Worm (Caenorhabditis elegans) whole organism, L1 larva: ENCODE measurements around the gene ucr-2.2.

Source experiments
- ceh-90 ChIP-seq: sonication (generic microtip); optimal IDR thresholded peaks from 2 replicates; lab custom pipeline; 2016; ENCODE audit warnings: missing genetic modification characterization, missing compliant biosample characterization
- fkh-4 ChIP-seq: sonication (generic microtip); optimal IDR thresholded peaks from 2 replicates; lab custom pipeline; 2016; ENCODE audit warnings: missing compliant biosample characterization, missing genetic modification characterization, borderline replicate concordance
- mab-9 ChIP-seq: fragments of 200-800 bp; sonication (Bioruptor generic); IDR thresholded peaks from 2 replicates; pipeline ENCODE4 v1.3.6; 2022; ENCODE audit warnings: missing genetic modification reagents, missing genetic modification characterization, missing compliant biosample characterization
- nhr-12 ChIP-seq: sonication (generic microtip); optimal IDR thresholded peaks from 2 replicates; lab custom pipeline; 2017; ENCODE audit warnings: missing biosample characterization, missing genetic modification characterization
- nhr-19 ChIP-seq: fragments of 200-800 bp; sonication (Bioruptor generic); conservative IDR thresholded peaks from 2 replicates; pipeline ENCODE4 v1.3.6; 2022; ENCODE audit warnings: missing genetic modification characterization, missing compliant biosample characterization
- pqm-1 ChIP-seq: sonication (generic microtip); optimal IDR thresholded peaks from 3 replicates; lab custom pipeline; 2017; ENCODE audit warnings: missing biosample characterization, missing genetic modification characterization
- sox-4 ChIP-seq: sonication (generic microtip); optimal IDR thresholded peaks from 2 replicates; lab custom pipeline; 2016; ENCODE audit warnings: missing genetic modification characterization, missing compliant biosample characterization
- sptf-1 ChIP-seq: fragments of 150-350 bp; optimal IDR thresholded peaks from 2 replicates; lab custom pipeline; 2014; ENCODE audit warnings: missing biosample characterization, missing genetic modification characterization
- tbx-2 ChIP-seq: sonication (generic microtip); optimal IDR thresholded peaks from 2 replicates; lab custom pipeline; 2016; ENCODE audit warnings: missing genetic modification characterization, missing compliant biosample characterization
- unc-62 ChIP-seq: fragments of 150-350 bp; optimal IDR thresholded peaks from 2 replicates; lab custom pipeline; 2014; ENCODE audit warnings: missing biosample characterization, missing genetic modification reagents, missing genetic modification characterization
- zag-1 ChIP-seq: fragments of 150-350 bp; optimal IDR thresholded peaks from 2 replicates; lab custom pipeline; 2014; ENCODE audit warnings: missing biosample characterization, missing genetic modification characterization
- ztf-4 ChIP-seq: fragments of 150-350 bp; optimal IDR thresholded peaks from 2 replicates; lab custom pipeline; 2014; ENCODE audit warnings: missing biosample characterization, missing genetic modification characterization

DNA sequence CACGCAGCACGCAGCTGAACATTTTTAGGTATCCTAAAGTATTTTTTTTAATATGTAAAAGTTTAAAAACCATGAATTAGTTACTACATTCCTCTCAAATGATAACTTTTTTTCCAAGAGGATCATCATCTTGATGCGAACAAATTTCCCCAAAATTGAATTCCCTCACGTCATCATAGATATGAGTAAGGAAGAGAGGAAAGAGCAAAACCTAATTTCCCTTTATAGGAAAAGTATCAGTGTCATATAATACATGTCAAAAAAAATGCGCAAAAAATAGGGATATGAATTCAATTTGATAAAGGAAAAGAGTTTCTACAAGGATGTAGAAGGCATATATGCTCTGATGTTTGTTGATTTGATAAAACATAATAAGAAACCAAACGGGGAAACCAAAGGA lies 26.4 kb downstream of the ucr-2.2 start:
- TF ChIP-seq fkh-4 (tag; lab: Kevin White, UChicago) (no peak), tbx-2 (tag; lab: Kevin White, UChicago) (no peak), zag-1 (tag; lab: Kevin White, UChicago) (no peak), ztf-4 (no peak), nhr-19 (GFP tag; lab: Robert Waterston, UW) (no peak), ceh-90 (tag; lab: Kevin White, UChicago) (no peak), mab-9 (GFP tag; lab: Robert Waterston, UW) (no peak), sptf-1 (no peak), pqm-1 (tag; lab: Kevin White, UChicago) (no peak), sox-4 (tag; lab: Kevin White, UChicago) (no peak), nhr-12 (tag; lab: Kevin White, UChicago) (no peak), unc-62 (GFP tag; lab: Kevin White, UChicago) (no peak)
